Fruit fly (Drosophila melanogaster) Kc167 (cell line): Measurements from ENCODE around the gene CG3277.

Experiments used
- Myc ChIP-seq: fragments of >200 bp; optimal IDR thresholded peaks from 2 replicates; lab custom pipeline; 2017; ENCODE audit warnings: missing external identifiers
- Sin3A ChIP-seq: fragments of >200 bp; optimal IDR thresholded peaks from 2 replicates; lab custom pipeline; 2018; ENCODE audit warnings: missing external identifiers
- h ChIP-seq: fragments of >200 bp; optimal IDR thresholded peaks from 3 replicates; lab custom pipeline; 2018; ENCODE audit warnings: missing external identifiers
- insv ChIP-seq: fragments of >200 bp; optimal IDR thresholded peaks from 3 replicates; lab custom pipeline; 2018; ENCODE audit warnings: missing external identifiers
- psq ChIP-seq: fragments of >200 bp; optimal IDR thresholded peaks from 2 replicates; lab custom pipeline; 2017; ENCODE audit warnings: missing external identifiers
- ttk ChIP-seq: sonication (Bioruptor generic); optimal IDR thresholded peaks from 2 replicates; lab custom pipeline; 2017; ENCODE audit warnings: missing external identifiers

DNA sequence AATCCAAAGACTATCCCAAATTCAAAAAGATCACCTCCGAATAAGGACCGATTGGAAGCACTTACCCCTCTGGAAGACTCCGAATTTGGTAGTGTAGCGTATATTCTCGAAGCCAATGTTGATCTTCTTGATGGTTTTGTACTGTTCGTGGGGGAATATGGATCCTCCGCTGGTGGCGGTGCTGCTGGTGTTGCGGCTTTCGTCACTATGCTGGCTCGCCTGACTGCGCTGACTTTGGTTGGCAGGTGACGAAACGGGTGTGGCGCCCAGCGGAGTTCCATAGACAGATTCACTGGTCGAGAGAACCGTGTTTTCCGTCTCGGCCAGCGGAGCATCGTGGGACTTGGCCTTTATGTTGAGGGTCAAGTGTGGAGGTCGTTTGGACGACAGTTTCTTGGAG is 2.8 kb upstream of the CG3277 start:
- TF ChIP-seq h (no peak), psq (lab: Kevin White, UChicago) (no peak), ttk (lab: Kevin White, UChicago) (no peak), insv (lab: Kevin White, UChicago) (no peak), Myc (lab: Kevin White, UChicago) (no peak), Sin3A (no peak)
